Fruit fly (Drosophila melanogaster) whole organism, prepupa: ENCODE results near the gene DPCoAC.

Experiments
- CG11902 ChIP-seq: fragments of 200-800 bp; sonication (Bioruptor generic); optimal IDR thresholded peaks from 3 replicates; lab custom pipeline; 2016; ENCODE audit warnings: missing biosample characterization, missing genetic modification characterization
- Ets96B ChIP-seq: fragments of 200-800 bp; optimal IDR thresholded peaks from 2 replicates; lab custom pipeline; 2019; ENCODE audit warnings: missing biosample characterization, mild to moderate bottlenecking, missing genetic modification characterization, moderate library complexity
- acj6 ChIP-seq: fragments of 200-800 bp; sonication (Bioruptor generic); optimal IDR thresholded peaks from 3 replicates; lab custom pipeline; 2016; ENCODE audit warnings: missing biosample characterization, missing genetic modification characterization
- svp ChIP-seq: fragments of 200-800 bp; sonication (Bioruptor generic); peaks from one replicate; lab custom pipeline; 2016; ENCODE audit warnings: missing biosample characterization, missing genetic modification characterization
- topi ChIP-seq: fragments of 200-800 bp; sonication (Bioruptor generic); optimal IDR thresholded peaks from 3 replicates; lab custom pipeline; 2016; ENCODE audit warnings: missing biosample characterization, missing genetic modification characterization

DNA sequence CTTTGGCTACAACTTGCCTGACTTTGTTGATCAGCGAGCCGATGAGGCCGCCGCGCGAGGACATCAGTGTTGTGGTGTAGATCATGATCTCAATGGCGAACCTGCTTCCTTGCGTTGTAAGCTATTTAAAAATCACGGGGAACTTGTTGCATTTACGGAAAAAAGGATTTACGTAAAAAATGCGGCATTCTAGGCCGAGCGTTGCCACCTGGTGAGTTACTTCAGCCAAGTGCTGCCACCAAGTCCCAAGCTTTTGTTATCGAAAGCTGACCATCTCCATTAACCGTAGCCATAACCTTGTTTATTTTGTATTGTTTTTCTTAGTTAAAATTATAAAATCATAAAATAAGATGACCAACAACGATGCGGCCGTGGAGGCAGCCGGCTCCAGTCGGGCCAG, 19.3 kb upstream of the DPCoAC start, which contains the start of the genes TFAM and CG5412:
- TF ChIP-seq topi (GFP tag; lab: Kevin White, UChicago) (no peak), acj6 (no peak), svp (GFP tag; lab: Kevin White, UChicago) (no peak), Ets96B (tag; lab: Kevin White, UChicago) (no peak), CG11902 (GFP tag; lab: Kevin White, UChicago) (no peak)
